Worm (Caenorhabditis elegans) whole organism, young adult: ENCODE data around the gene srh-237.

Experiments used
- B0261.1 ChIP-seq: sonication (generic microtip); optimal IDR thresholded peaks from 2 replicates; lab custom pipeline; 2016; ENCODE audit warnings: mild to moderate bottlenecking, missing genetic modification characterization, moderate library complexity, missing compliant biosample characterization
- C17E4.6 ChIP-seq: fragments of 200-800 bp; sonication (Bioruptor generic); IDR thresholded peaks from 2 replicates; pipeline ENCODE4 v1.3.6; 2022; ENCODE audit warnings: missing genetic modification reagents, missing genetic modification characterization, missing compliant biosample characterization
- D2030.7 ChIP-seq: fragments of 200-800 bp; sonication (Bioruptor generic); IDR thresholded peaks from 2 replicates; pipeline ENCODE4 v1.3.6; 2022; ENCODE audit warnings: missing genetic modification reagents, missing genetic modification characterization, missing compliant biosample characterization
- F10E7.11 ChIP-seq: sonication (generic microtip); optimal IDR thresholded peaks from 2 replicates; lab custom pipeline; 2017; ENCODE audit warnings: mild to moderate bottlenecking, missing genetic modification characterization, moderate library complexity, missing compliant biosample characterization
- F37B4.10 ChIP-seq: fragments of 200-800 bp; sonication (Bioruptor generic); IDR thresholded peaks from 2 replicates; pipeline ENCODE4 v1.3.6; 2022; ENCODE audit warnings: missing genetic modification characterization, missing compliant biosample characterization
- K11D2.4 ChIP-seq: fragments of 200-800 bp; sonication (Bioruptor generic); IDR thresholded peaks from 2 replicates; pipeline ENCODE4 v1.3.6; 2022; ENCODE audit warnings: missing genetic modification reagents, missing genetic modification characterization, missing compliant biosample characterization
- Y79H2A.3 ChIP-seq: fragments of 200-800 bp; sonication (Bioruptor generic); conservative IDR thresholded peaks from 2 replicates; pipeline ENCODE4 v1.3.6; 2022; ENCODE audit warnings: missing genetic modification reagents, missing genetic modification characterization, missing compliant biosample characterization
- aptf-2 ChIP-seq: fragments of 200-800 bp; sonication (Bioruptor generic); conservative IDR thresholded peaks from 2 replicates; pipeline ENCODE4 v1.3.6; 2022; ENCODE audit warnings: missing genetic modification reagents, missing genetic modification characterization, missing compliant biosample characterization
- attf-6 ChIP-seq: fragments of 200-800 bp; sonication (Bioruptor generic); IDR thresholded peaks from 2 replicates; pipeline ENCODE4 v1.3.6; 2022; ENCODE audit warnings: missing genetic modification reagents, missing genetic modification characterization, missing compliant biosample characterization
- cebp-2 ChIP-seq: fragments of 200-800 bp; sonication (Bioruptor generic); IDR thresholded peaks from 2 replicates; pipeline ENCODE4 v1.3.6; 2022; ENCODE audit warnings: missing genetic modification characterization, missing compliant biosample characterization
- ceh-79 ChIP-seq: sonication (generic microtip); optimal IDR thresholded peaks from 2 replicates; lab custom pipeline; 2017; ENCODE audit warnings: mild to moderate bottlenecking, missing genetic modification characterization, missing compliant biosample characterization
- dpl-1 ChIP-seq: fragments of 150-350 bp; optimal IDR thresholded peaks from 2 replicates; lab custom pipeline; 2014; ENCODE audit warnings: missing biosample characterization, missing genetic modification reagents, missing genetic modification characterization
- efl-1 ChIP-seq: fragments of 150-350 bp; optimal IDR thresholded peaks from 2 replicates; lab custom pipeline; 2014; ENCODE audit warnings: missing biosample characterization, missing genetic modification reagents, missing genetic modification characterization
- egl-44 ChIP-seq: fragments of 200-800 bp; sonication (Bioruptor generic); IDR thresholded peaks from 2 replicates; pipeline ENCODE4 v1.3.6; 2022; ENCODE audit warnings: missing genetic modification reagents, missing genetic modification characterization, missing compliant biosample characterization
- egrh-3 ChIP-seq: fragments of 200-800 bp; sonication (Bioruptor generic); IDR thresholded peaks from 2 replicates; pipeline ENCODE4 v1.3.6; 2022; ENCODE audit warnings: missing genetic modification reagents, missing genetic modification characterization, missing compliant biosample characterization
- hmg-20 ChIP-seq: fragments of 200-800 bp; sonication (Bioruptor generic); IDR thresholded peaks from 2 replicates; pipeline ENCODE4 v1.3.6; 2022; ENCODE audit warnings: missing genetic modification reagents, missing genetic modification characterization, missing compliant biosample characterization
- hrde-1 ChIP-seq: sonication (generic microtip); optimal IDR thresholded peaks from 2 replicates; lab custom pipeline; 2016; ENCODE audit warnings: missing genetic modification characterization, mild to moderate bottlenecking, missing compliant biosample characterization, moderate library complexity, missing genotype, missing genetic modification reagents, borderline replicate concordance
- lin-26 ChIP-seq: fragments of 200-800 bp; sonication (Bioruptor generic); IDR thresholded peaks from 2 replicates; pipeline ENCODE4 v1.3.6; 2022; ENCODE audit warnings: missing genetic modification reagents, missing genetic modification characterization, missing compliant biosample characterization
- lin-40 ChIP-seq: sonication (generic microtip); optimal IDR thresholded peaks from 2 replicates; lab custom pipeline; 2016; ENCODE audit warnings: missing genetic modification characterization, mild to moderate bottlenecking, missing compliant biosample characterization, missing genotype, missing genetic modification reagents
- lin-54 ChIP-seq: fragments of 200-800 bp; sonication (Bioruptor generic); optimal IDR thresholded peaks from 2 replicates; lab custom pipeline; 2018; ENCODE audit warnings: mild to moderate bottlenecking, missing genetic modification characterization, missing compliant biosample characterization
- lir-1 ChIP-seq: fragments of 200-800 bp; sonication (Bioruptor generic); conservative IDR thresholded peaks from 2 replicates; pipeline ENCODE4 v1.3.6; 2022; ENCODE audit warnings: missing genetic modification reagents, missing genetic modification characterization, missing compliant biosample characterization
- mcd-1 ChIP-seq: fragments of 200-800 bp; sonication (Bioruptor generic); IDR thresholded peaks from 2 replicates; pipeline ENCODE4 v1.3.6; 2022; ENCODE audit warnings: missing genetic modification reagents, missing genetic modification characterization, missing compliant biosample characterization
- mes-4 ChIP-seq: sonication (generic microtip); optimal IDR thresholded peaks from 2 replicates; lab custom pipeline; 2016; ENCODE audit warnings: missing genotype, missing genetic modification characterization, missing compliant biosample characterization
- mxl-1 ChIP-seq: sonication (generic microtip); optimal IDR thresholded peaks from 2 replicates; lab custom pipeline; 2016; ENCODE audit warnings: missing genetic modification characterization, missing compliant biosample characterization
- nfyb-1 ChIP-seq: fragments of 200-800 bp; sonication (Bioruptor generic); IDR thresholded peaks from 2 replicates; pipeline ENCODE4 v1.3.6; 2022; ENCODE audit warnings: missing genetic modification reagents, missing genetic modification characterization, missing compliant biosample characterization
- nhr-80 ChIP-seq: sonication (generic microtip); optimal IDR thresholded peaks from 2 replicates; lab custom pipeline; 2016; ENCODE audit warnings: missing genetic modification characterization, missing compliant biosample characterization
- rec-8 ChIP-seq, 2 experiments: sonication (generic microtip); optimal IDR thresholded peaks; 2 replicates each; lab custom pipeline; 2016; ENCODE audit warnings: mild to moderate bottlenecking in 2 of 2, missing genetic modification characterization in 2 of 2, missing genetic modification reagents in 2 of 2, missing genotype in 2 of 2, missing biosample characterization in 1 of 2, missing compliant biosample characterization in 1 of 2, moderate library complexity in 1 of 2
- sea-2 ChIP-seq: fragments of 200-800 bp; sonication (Bioruptor generic); IDR thresholded peaks from 2 replicates; pipeline ENCODE4 v1.3.6; 2022; ENCODE audit warnings: missing genetic modification characterization, missing compliant biosample characterization
- snpc-3.4 ChIP-seq: sonication (generic microtip); optimal IDR thresholded peaks from 2 replicates; lab custom pipeline; 2017; ENCODE audit warnings: missing genetic modification characterization, mild to moderate bottlenecking, missing compliant biosample characterization, antibody characterized with exemption, moderate library complexity, missing genotype, missing genetic modification reagents
- snpc-4 ChIP-seq, 5 experiments: fragments of 150-350 bp in 1 of 5; sonication (generic microtip) in 4 of 5; optimal IDR thresholded peaks; 2 replicates each; lab custom pipeline; 2014 to 2018; ENCODE audit warnings: missing genetic modification characterization in 5 of 5, missing biosample characterization in 3 of 5, antibody characterized with exemption in 2 of 5, mild to moderate bottlenecking in 2 of 5, missing compliant biosample characterization in 2 of 5, missing genotype in 2 of 5, moderate library complexity in 2 of 5, missing genetic modification reagents in 1 of 5
- sptf-2 ChIP-seq: fragments of 200-800 bp; sonication (Bioruptor generic); optimal IDR thresholded peaks from 2 replicates; lab custom pipeline; 2018; ENCODE audit warnings: mild to moderate bottlenecking, missing genetic modification characterization, missing compliant biosample characterization
- tbp1 ChIP-seq: fragments of 200-800 bp; sonication (Bioruptor generic); optimal IDR thresholded peaks from 2 replicates; lab custom pipeline; 2018; ENCODE audit warnings: mild to moderate bottlenecking, missing genetic modification characterization, missing compliant biosample characterization
- unc-130 ChIP-seq: sonication (generic microtip); optimal IDR thresholded peaks from 2 replicates; lab custom pipeline; 2016; ENCODE audit warnings: missing genetic modification reagents, missing genetic modification characterization, missing compliant biosample characterization
- unc-62 ChIP-seq: fragments of 150-350 bp; optimal IDR thresholded peaks from 2 replicates; lab custom pipeline; 2014; ENCODE audit warnings: missing biosample characterization, missing genetic modification reagents, missing genetic modification characterization
- ztf-6 ChIP-seq: fragments of 200-800 bp; sonication (Bioruptor generic); IDR thresholded peaks from 2 replicates; pipeline ENCODE4 v1.3.6; 2022; ENCODE audit warnings: missing genetic modification reagents, missing genetic modification characterization, missing compliant biosample characterization

Gene srh-237

DNA sequence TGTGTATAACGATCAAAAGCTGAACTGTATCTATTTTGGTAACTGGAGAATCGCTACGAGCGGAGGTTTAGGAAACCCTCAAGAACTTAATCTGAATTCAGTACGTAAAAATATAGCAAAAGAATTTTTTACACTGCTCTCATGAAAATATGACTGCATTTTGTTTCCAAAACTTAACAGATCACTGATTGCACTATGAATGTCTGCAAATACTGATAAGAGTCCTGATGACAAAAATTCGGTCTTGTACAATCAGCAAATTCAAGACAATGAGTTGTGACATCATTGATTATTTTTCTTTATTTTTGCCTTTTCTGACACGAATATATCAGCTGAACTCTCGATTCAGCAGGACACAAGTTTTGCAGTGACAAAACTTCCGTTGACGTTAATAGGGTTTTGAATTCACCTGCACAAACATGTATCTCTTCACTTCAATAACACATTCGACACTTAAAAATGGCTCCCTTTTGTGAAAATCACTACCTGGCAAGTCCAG lies at the start of gene srh-237:
Gene srh-237, plus strand, starts transcription at position 449 of the 499 bp plus-strand sequence.
- TF ChIP-seq snpc-4 (GFP tag; optimal IDR thresholded peaks at IDR 0.05; lab: Kevin White, UChicago) (no peak), snpc-4 (tag; optimal IDR thresholded peaks at IDR 0.05; lab: Kevin White, UChicago) (peak in 1 of 4 experiments; percentile 25), nfyb-1 (GFP tag; lab: Robert Waterston, UW) (no peak), sptf-2 (GFP tag; lab: Kevin White, UChicago) (no peak), F37B4.10 (GFP tag; lab: Robert Waterston, UW) (no peak), F10E7.11 (no peak), mes-4 (tag; lab: Kevin White, UChicago) (no peak), nhr-80 (peak; percentile 67), efl-1 (GFP tag; lab: Kevin White, UChicago) (no peak), sea-2 (GFP tag; lab: Robert Waterston, UW) (no peak), B0261.1 (tag; lab: Kevin White, UChicago) (no peak), mxl-1 (tag; lab: Kevin White, UChicago) (no peak), C17E4.6 (GFP tag; lab: Robert Waterston, UW) (no peak)
- TF ChIP-seq, all 124 proteins: peak for 2

DNA sequence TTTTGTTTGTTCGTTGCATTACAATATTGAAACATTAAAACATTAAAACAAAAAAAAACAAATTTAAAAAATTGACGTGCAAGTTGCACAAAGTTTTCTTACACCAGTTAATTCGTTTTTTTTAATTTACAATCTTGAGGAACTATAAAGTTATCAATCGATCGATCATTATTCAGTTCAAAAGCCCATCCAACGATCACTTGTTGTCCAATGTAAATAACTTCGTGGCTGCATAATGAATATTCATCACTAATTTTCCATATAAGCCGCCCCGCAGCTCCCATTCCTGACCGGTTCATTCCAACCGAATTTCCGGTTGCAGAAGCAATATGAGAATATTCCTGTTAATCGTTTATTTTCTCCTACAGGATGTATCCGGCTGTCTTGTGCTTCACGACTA lies 47.9 kb upstream of the srh-237 start, which contains the start of gene hpo-33:
Gene hpo-33, plus strand, starts transcription at position 301 of the 400 bp plus-strand sequence.
- TF ChIP-seq snpc-3.4 = no peak
- no peak for TF ChIP-seq tbp1
- TF ChIP-seq sptf-2 (GFP tag; lab: Kevin White, UChicago) = no peak
- TF ChIP-seq B0261.1 (tag; lab: Kevin White, UChicago) = no peak
- TF ChIP-seq aptf-2 (GFP tag; lab: Robert Waterston, UW) = no peak
- TF ChIP-seq K11D2.4 (GFP tag; lab: Robert Waterston, UW) = no peak
- no peak for TF ChIP-seq ceh-79 (tag; lab: Kevin White, UChicago)
- no peak for TF ChIP-seq cebp-2 (GFP tag; lab: Robert Waterston, UW)
- no peak for TF ChIP-seq lin-54 (GFP tag; lab: Kevin White, UChicago)
- no peak for TF ChIP-seq hmg-20 (GFP tag; lab: Robert Waterston, UW)
- no peak for TF ChIP-seq lin-26 (GFP tag; lab: Robert Waterston, UW)
- no peak for TF ChIP-seq dpl-1
- TF ChIP-seq unc-62 (GFP tag; lab: Kevin White, UChicago) = no peak
- TF ChIP-seq mcd-1 (GFP tag; lab: Robert Waterston, UW) = no peak
- no peak for TF ChIP-seq egrh-3 (GFP tag; lab: Robert Waterston, UW)

DNA sequence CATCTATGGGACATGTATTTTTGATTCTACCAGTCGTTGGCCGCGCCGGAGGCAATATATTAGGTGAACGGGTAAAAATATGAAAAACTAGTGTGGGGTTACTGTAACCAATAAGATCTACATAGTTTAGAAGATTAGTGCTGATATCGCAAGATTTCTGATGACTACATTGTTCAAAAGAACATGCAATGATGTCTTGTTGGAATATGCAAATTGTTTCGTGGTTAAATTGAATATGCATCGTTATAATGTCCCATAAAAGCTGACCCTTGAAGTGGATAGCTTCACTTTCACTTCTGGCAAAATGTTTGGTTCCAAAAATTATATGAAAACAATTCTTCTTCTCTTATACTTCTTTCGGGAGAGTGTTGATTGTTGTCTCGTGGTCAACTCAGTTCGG lies 45.7 kb upstream of the srh-237 start, which contains the start of gene F28B1.2:
Gene F28B1.2, plus strand, starts transcription at position 301 of the 400 bp plus-strand sequence.
- no peak for TF ChIP-seq lin-40 (tag; lab: Kevin White, UChicago)
- no peak for TF ChIP-seq attf-6 (GFP tag; lab: Robert Waterston, UW)
- TF ChIP-seq rec-8 (tag; optimal IDR thresholded peaks at IDR 0.05; lab: Kevin White, UChicago) = no peak
- TF ChIP-seq F10E7.11 = no peak
- no peak for TF ChIP-seq egl-44 (GFP tag; lab: Robert Waterston, UW)
- TF ChIP-seq lir-1 (GFP tag; lab: Robert Waterston, UW) = no peak
- no peak for TF ChIP-seq K11D2.4 (GFP tag; lab: Robert Waterston, UW)
- TF ChIP-seq Y79H2A.3 (GFP tag; lab: Robert Waterston, UW) = no peak
- TF ChIP-seq, all 124 proteins: peak for 0

- TF ChIP-seq D2030.7 (GFP tag; lab: Robert Waterston, UW) (no peak), unc-130 (no peak), hrde-1 (tag; lab: Kevin White, UChicago) (no peak), ztf-6 (GFP tag; lab: Robert Waterston, UW) (no peak)
Observed at ce11 chrV:17059987-17060386, 30.2 kb upstream of the srh-237 start, which contains the start of gene sri-66. Gene sri-66, plus strand, starts transcription at chrV:17060287.
